Worm (Caenorhabditis elegans): ENCODE results near the gene str-8.

The str-8 gene

DNA sequence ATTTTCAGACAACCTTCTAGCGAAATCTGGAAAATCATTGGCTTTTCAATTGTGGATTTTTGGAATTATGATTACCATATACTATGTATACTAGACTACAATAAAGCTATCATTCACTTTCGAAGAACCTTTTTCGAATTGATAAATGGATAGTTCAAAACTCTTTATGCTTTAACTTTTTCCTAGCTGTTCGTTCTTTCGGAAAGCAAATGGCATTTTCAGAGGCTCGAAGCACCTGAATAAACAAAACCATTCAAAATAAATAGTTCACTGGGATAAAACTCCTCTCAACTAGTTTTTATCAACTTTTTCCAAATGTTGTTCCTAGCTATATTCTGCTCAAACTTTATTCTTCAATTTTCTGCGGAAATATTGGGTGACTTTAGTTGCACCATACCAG, 26.3 kb downstream of the str-8 start, which contains the start of gene T26E4.2:
T26E4.2 (plus strand) TSS at position 301 of the 400 bp plus-strand sequence.
- TF ChIP-seq mdl-1 (tag; optimal IDR thresholded peaks at IDR 0.05) = no peak
- no peak for TF ChIP-seq fkh-2 (tag; optimal IDR thresholded peaks at IDR 0.05)
- no peak for TF ChIP-seq nhr-67 (tag; optimal IDR thresholded peaks at IDR 0.05)
- no peak for TF ChIP-seq zag-1 (tag; optimal IDR thresholded peaks at IDR 0.05)
- no peak for TF ChIP-seq eor-1 (tag; optimal IDR thresholded peaks at IDR 0.05)
- no peak for TF ChIP-seq R02D3.7 (tag; optimal IDR thresholded peaks at IDR 0.05)
- no peak for TF ChIP-seq sea-2 (GFP tag; optimal IDR thresholded peaks at IDR 0.05)
- no peak for TF ChIP-seq ama-1 (optimal IDR thresholded peaks at IDR 0.05)
- TF ChIP-seq fkh-10 (GFP tag; optimal IDR thresholded peaks at IDR 0.05) = no peak
- no peak for TF ChIP-seq nhr-43 (tag; optimal IDR thresholded peaks at IDR 0.05; ENCODE audit: poor library complexity, severe bottlenecking)
- no peak for TF ChIP-seq nhr-11 (tag; optimal IDR thresholded peaks at IDR 0.05)
- TF ChIP-seq hmg-11 (tag; optimal IDR thresholded peaks at IDR 0.05) = no peak
- TF ChIP-seq skn-1 (tag; optimal IDR thresholded peaks at IDR 0.05) = no peak
- TF ChIP-seq daf-12 (tag; optimal IDR thresholded peaks at IDR 0.05) = no peak
- no peak for TF ChIP-seq nhr-77 (tag; optimal IDR thresholded peaks at IDR 0.05)
- no peak for TF ChIP-seq elt-1 (tag; optimal IDR thresholded peaks at IDR 0.05)
- TF ChIP-seq egl-27 (tag; optimal IDR thresholded peaks at IDR 0.05) = no peak
- TF ChIP-seq nhr-76 (tag; optimal IDR thresholded peaks at IDR 0.05) = no peak
- no peak for TF ChIP-seq elt-2 (tag; optimal IDR thresholded peaks at IDR 0.05)
- TF ChIP-seq ceh-9 (tag; optimal IDR thresholded peaks at IDR 0.05) = no peak

DNA sequence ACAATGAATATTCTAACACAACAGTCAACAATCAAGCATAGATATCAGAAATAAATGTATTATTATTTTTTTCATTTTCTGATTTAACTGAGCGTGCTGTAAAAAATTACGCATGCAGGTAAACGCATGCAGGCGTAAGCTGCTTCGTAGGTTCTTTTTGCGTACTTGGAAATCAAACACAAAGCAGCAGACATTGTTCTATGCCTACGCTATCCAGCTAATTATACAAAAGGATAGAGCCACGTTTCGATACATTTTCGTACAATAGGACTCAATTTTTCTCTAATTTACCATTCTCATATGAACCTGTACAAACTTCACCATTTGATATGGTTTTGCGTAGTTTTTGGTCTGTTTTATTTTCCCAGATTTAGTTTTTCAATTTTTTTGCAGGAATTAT, 27.7 kb downstream of the str-8 start, which contains the start of gene T26E4.3:
T26E4.3 (plus strand) TSS at position 301 of the 400 bp plus-strand sequence.
- TF ChIP-seq fos-1 (tag; optimal IDR thresholded peaks at IDR 0.05) (no peak), jun-1 (tag; optimal IDR thresholded peaks at IDR 0.05) (no peak), nhr-28 (tag; optimal IDR thresholded peaks at IDR 0.05) (no peak), zag-1 (tag; optimal IDR thresholded peaks at IDR 0.05) (no peak), fkh-2 (tag; optimal IDR thresholded peaks at IDR 0.05) (no peak), egl-27 (tag; optimal IDR thresholded peaks at IDR 0.05) (no peak), daf-12 (tag; optimal IDR thresholded peaks at IDR 0.05) (no peak), aly-2 (tag; optimal IDR thresholded peaks at IDR 0.05) (no peak), nhr-11 (tag; optimal IDR thresholded peaks at IDR 0.05) (no peak), egl-5 (tag; optimal IDR thresholded peaks at IDR 0.05) (no peak), ztf-11 (tag; optimal IDR thresholded peaks at IDR 0.05) (no peak), nhr-43 (tag; optimal IDR thresholded peaks at IDR 0.05; ENCODE audit: poor library complexity, severe bottlenecking) (no peak), skn-1 (tag; optimal IDR thresholded peaks at IDR 0.05) (no peak), lsy-12 (tag; optimal IDR thresholded peaks at IDR 0.05) (no peak), elt-3 (tag; optimal IDR thresholded peaks at IDR 0.05) (no peak), unc-62 (GFP tag; optimal IDR thresholded peaks at IDR 0.05) (no peak)

ce11 chrV:15792409-15792808, 37.6 kb downstream of the str-8 start, which contains the start of gene T26E4.4:
TSS of gene T26E4.4 (minus strand) at chrV:15792509.
- TF ChIP-seq nhr-23 (tag; optimal IDR thresholded peaks at IDR 0.05) = no peak
- no peak for TF ChIP-seq unc-62 (GFP tag; optimal IDR thresholded peaks at IDR 0.05)
- TF ChIP-seq zag-1 (tag; optimal IDR thresholded peaks at IDR 0.05) = no peak
- no peak for TF ChIP-seq nhr-237 (tag; optimal IDR thresholded peaks at IDR 0.05)
- TF ChIP-seq nhr-67 (tag; optimal IDR thresholded peaks at IDR 0.05) = no peak
- no peak for TF ChIP-seq ztf-11 (tag; optimal IDR thresholded peaks at IDR 0.05)
- no peak for TF ChIP-seq pqm-1 (tag; optimal IDR thresholded peaks at IDR 0.05)
- TF ChIP-seq ama-1 (optimal IDR thresholded peaks at IDR 0.05) = no peak
- TF ChIP-seq ceh-28 (tag; optimal IDR thresholded peaks at IDR 0.05) = no peak
- TF ChIP-seq lsy-12 (tag; optimal IDR thresholded peaks at IDR 0.05) = no peak
- TF ChIP-seq tbx-2 (tag; optimal IDR thresholded peaks at IDR 0.05) = no peak
- no peak for TF ChIP-seq snpc-4 (tag; optimal IDR thresholded peaks at IDR 0.05)
- no peak for TF ChIP-seq mdl-1 (tag; optimal IDR thresholded peaks at IDR 0.05)
- no peak for TF ChIP-seq elt-1 (tag; optimal IDR thresholded peaks at IDR 0.05)
- TF ChIP-seq nhr-76 (tag; optimal IDR thresholded peaks at IDR 0.05) = no peak
- no peak for TF ChIP-seq ceh-9 (tag; optimal IDR thresholded peaks at IDR 0.05)
- no peak for TF ChIP-seq skn-1 (tag; optimal IDR thresholded peaks at IDR 0.05)

- TF ChIP-seq ceh-9 (tag; optimal IDR thresholded peaks at IDR 0.05) = no peak
- TF ChIP-seq snpc-4 (tag; optimal IDR thresholded peaks at IDR 0.05) = no peak
Measured at ce11 chrV:15793270-15793669, 38.4 kb downstream of the str-8 start, which contains the start of gene T26E4.7. TSS of gene T26E4.7 (plus strand) at chrV:15793570.

Measured in whole organism, L3 larva.